Worm (Caenorhabditis elegans): Measurements from ENCODE around the gene aex-2.

ce11 chrX:9610040-9610613, 42.8 kb downstream of the aex-2 start, which contains the start of gene C11E4.6:
- TF ChIP-seq pha-4 (tag; optimal IDR thresholded peaks at IDR 0.05) (no peak), sptf-1 (tag; optimal IDR thresholded peaks at IDR 0.05) (no peak), lsy-2 (tag; optimal IDR thresholded peaks at IDR 0.05) (no peak), unc-39 (tag; optimal IDR thresholded peaks at IDR 0.05) (no peak), nhr-12 (tag; optimal IDR thresholded peaks at IDR 0.05) (no peak), nhr-28 (tag; optimal IDR thresholded peaks at IDR 0.05) (no peak), ham-2 (GFP tag; optimal IDR thresholded peaks at IDR 0.05) (no peak), snpc-4 (tag; optimal IDR thresholded peaks at IDR 0.05) (no peak), unc-62 (GFP tag; optimal IDR thresholded peaks at IDR 0.05) (no peak)
